Fruit fly (Drosophila melanogaster) whole organism, pupa: ENCODE measurements around the gene Fas1.

Source experiments
- CG10348 ChIP-seq: fragments of 200-800 bp; sonication (Bioruptor generic); IDR thresholded peaks from 2 replicates; pipeline ENCODE4 v1.3.6; 2022; ENCODE audit warnings: missing biosample characterization, missing genetic modification characterization
- CG12605 ChIP-seq: fragments of 200-800 bp; sonication (Bioruptor generic); IDR thresholded peaks from 2 replicates; pipeline ENCODE4 v1.3.6; 2022; ENCODE audit warnings: missing biosample characterization, missing genetic modification characterization
- CG13204 ChIP-seq: fragments of 200-800 bp; sonication (Bioruptor generic); optimal IDR thresholded peaks from 2 replicates; lab custom pipeline; 2018; ENCODE audit warnings: missing biosample characterization, mild to moderate bottlenecking, missing genetic modification characterization, moderate library complexity
- CG14655 ChIP-seq: fragments of 200-800 bp; sonication (Bioruptor generic); optimal IDR thresholded peaks from 3 replicates; lab custom pipeline; 2017; ENCODE audit warnings: mild to moderate bottlenecking, missing biosample characterization, missing genetic modification reagents, missing genetic modification characterization
- CG15710 ChIP-seq: fragments of 200-800 bp; sonication (Bioruptor generic); optimal IDR thresholded peaks from 2 replicates; lab custom pipeline; 2018; ENCODE audit warnings: missing biosample characterization, mild to moderate bottlenecking, missing genetic modification characterization, moderate library complexity
- CG17806 ChIP-seq: fragments of 200-800 bp; sonication (Bioruptor generic); optimal IDR thresholded peaks from 2 replicates; lab custom pipeline; 2018; ENCODE audit warnings: missing biosample characterization, mild to moderate bottlenecking, missing genetic modification characterization, moderate library complexity
- CG32121 ChIP-seq: fragments of 200-800 bp; sonication (Bioruptor generic); IDR thresholded peaks from 2 replicates; pipeline ENCODE4 v1.3.6; 2022; ENCODE audit warnings: missing biosample characterization, missing genetic modification characterization
- CG34367 ChIP-seq: fragments of 200-800 bp; sonication (Bioruptor generic); optimal IDR thresholded peaks from 2 replicates; lab custom pipeline; 2018; ENCODE audit warnings: missing biosample characterization, mild to moderate bottlenecking, missing genetic modification characterization
- CG4496 ChIP-seq: fragments of 200-800 bp; sonication (Bioruptor generic); IDR thresholded peaks from 3 replicates; pipeline ENCODE4 v1.3.6; 2022; ENCODE audit warnings: missing biosample characterization, missing genetic modification characterization
- CG8159 ChIP-seq: fragments of 200-800 bp; sonication (Bioruptor generic); optimal IDR thresholded peaks from 3 replicates; lab custom pipeline; 2018; ENCODE audit warnings: missing biosample characterization, mild to moderate bottlenecking, missing genetic modification characterization, moderate library complexity
- CG8301 ChIP-seq: fragments of 200-800 bp; sonication (Bioruptor generic); optimal IDR thresholded peaks from 2 replicates; lab custom pipeline; 2018; ENCODE audit warnings: missing biosample characterization, mild to moderate bottlenecking, missing genetic modification characterization
- CG9948 ChIP-seq: fragments of 200-800 bp; sonication (Bioruptor generic); optimal IDR thresholded peaks from 2 replicates; lab custom pipeline; 2018; ENCODE audit warnings: missing biosample characterization, mild to moderate bottlenecking, missing genetic modification characterization, moderate library complexity
- D1 ChIP-seq: fragments of 200-800 bp; sonication (Bioruptor generic); optimal IDR thresholded peaks from 2 replicates; lab custom pipeline; 2018; ENCODE audit warnings: missing biosample characterization, mild to moderate bottlenecking, missing genetic modification characterization, moderate library complexity
- EcR ChIP-seq: fragments of 200-800 bp; sonication (Bioruptor generic); optimal IDR thresholded peaks from 3 replicates; lab custom pipeline; 2019; ENCODE audit warnings: missing biosample characterization, missing genetic modification characterization, mild to moderate bottlenecking, moderate library complexity, missing genetic modification reagents
- Ets98B ChIP-seq: fragments of 200-800 bp; sonication (Bioruptor generic); IDR thresholded peaks from 2 replicates; pipeline ENCODE4 v1.3.6; 2022; ENCODE audit warnings: missing biosample characterization, missing genetic modification characterization
- Pif1A ChIP-seq: fragments of 200-800 bp; sonication (Bioruptor generic); optimal IDR thresholded peaks from 3 replicates; lab custom pipeline; 2016; ENCODE audit warnings: missing biosample characterization, missing genetic modification characterization
- Pif1B ChIP-seq: fragments of 200-800 bp; sonication (Bioruptor generic); optimal IDR thresholded peaks from 3 replicates; lab custom pipeline; 2016; ENCODE audit warnings: missing biosample characterization, missing genetic modification characterization
- Snoo ChIP-seq: fragments of 200-800 bp; sonication (Bioruptor generic); optimal IDR thresholded peaks from 3 replicates; lab custom pipeline; 2017; ENCODE audit warnings: missing biosample characterization, mild to moderate bottlenecking, missing genetic modification characterization, inconsistent platforms
- fd96Ca ChIP-seq: fragments of 200-800 bp; sonication (Bioruptor generic); IDR thresholded peaks from 3 replicates; pipeline ENCODE4 v1.3.6; 2022; ENCODE audit warnings: missing biosample characterization, missing genetic modification characterization
- gl ChIP-seq: fragments of 200-800 bp; sonication (Bioruptor generic); optimal IDR thresholded peaks from 2 replicates; lab custom pipeline; 2018; ENCODE audit warnings: missing biosample characterization, mild to moderate bottlenecking, missing genetic modification characterization
- rn ChIP-seq: fragments of 200-800 bp; sonication (Bioruptor generic); IDR thresholded peaks from 2 replicates; pipeline ENCODE4 v1.3.6; 2022; ENCODE audit warnings: missing biosample characterization, missing genetic modification characterization

Gene Fas1

DNA sequence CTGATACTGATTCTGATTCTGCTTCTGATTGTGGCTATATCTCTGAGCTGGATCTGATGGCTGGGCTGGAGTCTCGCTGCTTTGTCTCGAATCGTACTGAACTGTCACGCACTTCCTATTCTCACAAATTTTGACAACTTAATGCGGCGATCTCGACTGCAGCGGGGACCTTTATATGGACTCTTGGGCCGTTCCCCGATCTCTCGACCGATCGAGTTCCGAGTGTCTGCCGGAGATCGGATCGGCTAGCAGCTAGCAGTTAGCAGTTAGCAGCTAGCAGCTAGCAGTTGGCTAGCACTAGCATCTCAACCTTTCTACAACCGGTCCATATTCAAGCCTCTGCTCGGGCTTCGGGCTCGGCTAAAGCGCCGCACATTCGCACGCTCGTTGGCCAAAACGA lies 20.3 kb upstream of the Fas1 start, which contains the start of gene CG10345:
CG10345 (minus strand) TSS at position 147 of the 400 bp plus-strand sequence.
- no peak for TF ChIP-seq CG17806 (tag; lab: Kevin White, UChicago)
- no peak for TF ChIP-seq CG9948 (tag; lab: Kevin White, UChicago)
- TF ChIP-seq CG4496 (GFP tag; lab: Robert Waterston, UW) = no peak; the same call in 2 of the 3 replicates
- TF ChIP-seq CG14655 = no peak
- TF ChIP-seq CG32121 = no peak
- no peak for TF ChIP-seq Pif1A (GFP tag; lab: Kevin White, UChicago)
- no peak for TF ChIP-seq CG12605
- no peak for TF ChIP-seq rn (GFP tag; lab: Robert Waterston, UW)
- no peak for TF ChIP-seq CG13204 (GFP tag; lab: Kevin White, UChicago)
- no peak for TF ChIP-seq Snoo
- no peak for TF ChIP-seq CG8301 (tag; lab: Kevin White, UChicago)

DNA sequence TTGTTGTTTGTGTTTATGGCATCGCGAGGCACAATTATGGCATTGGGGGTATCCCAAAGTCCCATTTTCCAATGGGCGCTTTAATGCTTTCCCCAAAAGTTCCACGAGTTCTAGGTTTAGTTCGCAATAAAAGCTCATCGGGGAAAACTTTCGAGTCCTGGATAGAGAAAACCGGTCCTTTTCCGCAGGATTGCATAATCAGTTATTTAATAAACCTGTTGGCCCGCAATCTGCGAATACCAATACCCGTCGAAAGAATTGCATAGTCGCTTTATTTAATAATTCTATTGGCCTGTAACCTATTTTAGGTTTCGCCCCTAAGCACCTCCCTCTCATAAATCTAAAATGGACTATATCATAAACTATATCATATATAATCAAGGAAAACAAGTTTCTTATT lies 19.1 kb upstream of the Fas1 start:
- TF ChIP-seq CG13204 (GFP tag; lab: Kevin White, UChicago) = no peak
- no peak for TF ChIP-seq fd96Ca (GFP tag; lab: Robert Waterston, UW)
- no peak for TF ChIP-seq CG32121
- no peak for TF ChIP-seq CG9948 (tag; lab: Kevin White, UChicago)
- no peak for TF ChIP-seq CG10348 (GFP tag; lab: Robert Waterston, UW)
- TF ChIP-seq Ets98B (GFP tag; lab: Robert Waterston, UW) = no peak
- TF ChIP-seq Snoo = no peak
- TF ChIP-seq CG4496 (GFP tag; lab: Robert Waterston, UW) = no peak
- no peak for TF ChIP-seq CG15710
- TF ChIP-seq Pif1B (GFP tag; lab: Kevin White, UChicago) = no peak
- no peak for TF ChIP-seq CG12605

DNA sequence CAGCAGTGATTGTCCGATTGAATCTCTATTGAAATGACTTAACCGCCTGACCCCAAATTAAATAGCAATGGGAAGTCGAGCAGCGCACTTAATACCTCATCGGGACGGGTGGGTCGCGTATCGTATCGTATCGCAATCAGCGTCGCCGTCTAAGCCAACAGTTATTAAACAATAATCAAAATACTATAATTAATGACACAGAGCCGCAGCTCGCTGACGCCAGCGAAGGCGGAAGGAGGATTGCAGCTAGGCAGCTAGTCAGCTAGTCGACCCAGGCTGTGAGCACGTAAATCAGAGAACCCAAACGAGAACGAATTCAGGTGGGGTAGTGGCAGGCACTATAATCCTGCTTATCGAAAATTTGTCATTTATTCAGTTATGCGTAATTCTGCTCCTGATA lies 16.1 kb upstream of the Fas1 start, which contains the start of gene NPF:
NPF (plus strand) TSS at position 301 of the 400 bp plus-strand sequence.
- TF ChIP-seq CG8159 (tag; lab: Kevin White, UChicago) (no peak), EcR (GFP tag; lab: Kevin White, UChicago) (no peak), CG14655 (no peak), CG32121 (no peak), CG34367 (no peak), CG9948 (tag; lab: Kevin White, UChicago) (no peak), rn (GFP tag; lab: Robert Waterston, UW) (no peak), Pif1B (GFP tag; lab: Kevin White, UChicago) (no peak), D1 (no peak), fd96Ca (GFP tag; lab: Robert Waterston, UW) (no peak), CG13204 (GFP tag; lab: Kevin White, UChicago) (no peak), CG8301 (tag; lab: Kevin White, UChicago) (no peak), CG15710 (no peak), CG4496 (GFP tag; lab: Robert Waterston, UW) (no peak), gl (tag; lab: Kevin White, UChicago) (no peak), Ets98B (GFP tag; lab: Robert Waterston, UW) (no peak), Snoo (no peak), CG17806 (tag; lab: Kevin White, UChicago) (no peak)

DNA sequence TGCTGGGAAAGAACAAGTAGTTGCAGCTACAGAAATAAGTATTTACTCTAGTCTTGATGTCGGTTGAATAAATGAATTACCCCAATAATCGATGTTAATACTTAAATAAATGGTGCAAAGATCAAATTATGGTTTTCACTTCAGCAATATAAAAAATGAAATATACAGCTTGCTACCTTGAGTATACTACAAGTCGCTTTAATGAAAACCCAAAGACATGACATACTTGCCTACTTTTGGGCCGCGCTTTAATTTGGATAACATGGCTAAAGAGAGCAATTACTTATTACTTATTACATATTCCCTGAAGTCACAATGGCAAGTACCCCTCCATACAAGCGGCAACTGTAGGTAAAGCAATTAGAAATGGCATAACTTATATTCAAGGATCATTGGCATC lies 13.8 kb upstream of the Fas1 start:
- TF ChIP-seq CG8301 (tag; lab: Kevin White, UChicago) (no peak), Pif1A (GFP tag; lab: Kevin White, UChicago) (no peak), CG14655 (no peak), CG15710 (no peak), CG12605 (no peak), D1 (no peak), fd96Ca (GFP tag; lab: Robert Waterston, UW) (no peak), CG8159 (tag; lab: Kevin White, UChicago) (no peak)

DNA sequence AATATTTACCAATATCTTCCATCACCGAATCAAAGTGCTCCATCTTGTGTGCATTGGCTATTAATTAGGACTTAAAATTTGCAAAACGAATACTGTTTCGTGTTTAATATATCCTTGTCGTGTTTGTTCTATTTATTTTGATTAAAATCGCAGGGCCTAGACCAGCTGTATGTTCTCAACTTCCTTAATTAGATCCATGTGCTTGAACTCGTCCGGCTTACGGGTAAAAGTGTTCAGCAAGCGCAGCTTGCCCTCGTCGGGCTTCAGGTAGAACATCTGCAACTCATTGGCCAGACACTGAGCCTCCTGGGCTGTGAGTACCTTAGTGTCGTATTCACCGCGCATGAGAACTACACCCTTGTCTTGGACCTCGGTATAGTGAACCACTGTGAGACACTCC lies 11.7 kb upstream of the Fas1 start, which contains the start of gene CG12783:
CG12783 (minus strand) TSS at position 101 of the 400 bp plus-strand sequence.
- no peak for TF ChIP-seq CG34367
- TF ChIP-seq CG8301 (tag; lab: Kevin White, UChicago) = no peak
- TF ChIP-seq CG32121 = no peak
- no peak for TF ChIP-seq CG8159 (tag; lab: Kevin White, UChicago)
- no peak for TF ChIP-seq Ets98B (GFP tag; lab: Robert Waterston, UW)
- no peak for TF ChIP-seq gl (tag; lab: Kevin White, UChicago)
- TF ChIP-seq Pif1B (GFP tag; lab: Kevin White, UChicago) = no peak
- TF ChIP-seq CG12605 = no peak
- no peak for TF ChIP-seq Snoo
- no peak for TF ChIP-seq CG9948 (tag; lab: Kevin White, UChicago)

DNA sequence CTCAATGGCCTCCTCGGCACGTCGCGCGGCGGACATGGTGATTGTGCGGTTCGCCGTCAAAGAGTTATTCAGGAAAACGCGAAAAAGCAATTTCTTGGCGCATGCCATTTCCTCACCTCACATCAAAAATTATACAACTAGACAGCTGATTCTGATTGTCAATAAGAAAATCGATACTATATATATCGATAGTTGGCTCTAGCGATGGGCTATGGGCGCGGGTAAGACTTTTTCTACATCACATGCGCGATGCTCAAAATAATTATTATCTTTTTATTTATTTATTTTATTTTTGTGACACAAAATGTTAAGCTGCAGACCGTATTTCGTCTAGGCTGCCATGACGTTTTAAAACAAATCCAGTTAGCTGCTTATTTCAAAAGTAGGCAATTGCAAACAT lies 10.8 kb upstream of the Fas1 start, which contains the start of gene CG10340:
CG10340 (minus strand) TSS at position 151 of the 400 bp plus-strand sequence.
- TF ChIP-seq CG9948 (tag; lab: Kevin White, UChicago) (no peak), D1 (peak; percentile 78), rn (GFP tag; lab: Robert Waterston, UW) (no peak), CG13204 (GFP tag; lab: Kevin White, UChicago) (no peak), Pif1A (GFP tag; lab: Kevin White, UChicago) (no peak)
- TF ChIP-seq, all 21 proteins: peak for 1

DNA sequence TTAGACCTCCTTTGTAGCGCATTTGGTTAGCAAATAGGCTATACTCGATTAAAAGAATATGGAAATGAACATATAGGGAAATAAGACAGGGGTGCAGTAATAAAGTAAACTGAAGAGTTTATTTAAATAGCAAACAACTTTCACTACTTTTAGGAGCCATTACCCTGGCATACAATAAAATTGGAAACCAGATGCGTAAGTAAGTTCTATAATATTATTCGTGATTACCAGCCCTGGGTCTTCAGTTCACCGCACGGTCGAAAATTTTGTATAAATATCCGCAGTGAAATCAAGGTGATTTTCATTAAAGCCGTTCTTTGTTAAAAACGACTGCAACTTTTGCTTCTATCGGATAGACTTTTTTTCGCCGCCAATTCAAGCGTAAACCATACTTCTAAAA lies 10.0 kb upstream of the Fas1 start, which contains the start of gene CG17562:
CG17562 (plus strand) TSS at position 301 of the 400 bp plus-strand sequence.
- no peak for TF ChIP-seq CG34367
- TF ChIP-seq CG15710 = no peak
- TF ChIP-seq Pif1B (GFP tag; lab: Kevin White, UChicago) = no peak
- no peak for TF ChIP-seq CG8159 (tag; lab: Kevin White, UChicago)
- TF ChIP-seq rn (GFP tag; lab: Robert Waterston, UW) = no peak
- no peak for TF ChIP-seq Pif1A (GFP tag; lab: Kevin White, UChicago)
- TF ChIP-seq fd96Ca (GFP tag; lab: Robert Waterston, UW) = no peak
- no peak for TF ChIP-seq Snoo
- TF ChIP-seq CG13204 (GFP tag; lab: Kevin White, UChicago) = no peak
- TF ChIP-seq CG32121 = no peak
